Fruit fly (Drosophila melanogaster): Measurements from ENCODE around the gene CG32161.
A peak's percentile ranks its signal among the peaks of the same experiment; 100 is the strongest.

CG32161 gene

DNA sequence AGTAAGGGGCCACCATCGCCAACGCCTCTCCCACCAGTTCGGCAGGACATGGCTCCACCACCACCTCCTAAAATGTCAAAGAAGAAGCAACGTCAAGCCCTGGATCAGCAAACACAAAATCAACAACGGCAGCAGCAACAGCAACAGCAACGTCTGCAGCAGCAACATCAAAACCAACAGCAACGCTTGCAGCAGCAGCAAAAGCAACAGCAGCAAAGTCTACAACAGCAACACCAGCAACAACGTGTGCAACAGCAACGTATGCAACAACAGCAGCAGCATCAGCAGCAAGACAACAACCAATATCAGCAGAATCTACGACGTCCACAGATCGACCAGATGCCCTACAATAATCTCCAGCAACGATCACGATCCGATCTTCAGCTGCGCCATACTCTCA is 5.5 kb downstream of the CG32161 start:
- no peak for TF ChIP-seq psq (GFP tag; optimal IDR thresholded peaks at IDR 0.05)
- no peak for TF ChIP-seq br (GFP tag; optimal IDR thresholded peaks at IDR 0.05)
- peak; percentile 90 for TF ChIP-seq Dfd (GFP tag; optimal IDR thresholded peaks at IDR 0.05)
- TF ChIP-seq Sp1 (GFP tag; optimal IDR thresholded peaks at IDR 0.05): no peak

DNA sequence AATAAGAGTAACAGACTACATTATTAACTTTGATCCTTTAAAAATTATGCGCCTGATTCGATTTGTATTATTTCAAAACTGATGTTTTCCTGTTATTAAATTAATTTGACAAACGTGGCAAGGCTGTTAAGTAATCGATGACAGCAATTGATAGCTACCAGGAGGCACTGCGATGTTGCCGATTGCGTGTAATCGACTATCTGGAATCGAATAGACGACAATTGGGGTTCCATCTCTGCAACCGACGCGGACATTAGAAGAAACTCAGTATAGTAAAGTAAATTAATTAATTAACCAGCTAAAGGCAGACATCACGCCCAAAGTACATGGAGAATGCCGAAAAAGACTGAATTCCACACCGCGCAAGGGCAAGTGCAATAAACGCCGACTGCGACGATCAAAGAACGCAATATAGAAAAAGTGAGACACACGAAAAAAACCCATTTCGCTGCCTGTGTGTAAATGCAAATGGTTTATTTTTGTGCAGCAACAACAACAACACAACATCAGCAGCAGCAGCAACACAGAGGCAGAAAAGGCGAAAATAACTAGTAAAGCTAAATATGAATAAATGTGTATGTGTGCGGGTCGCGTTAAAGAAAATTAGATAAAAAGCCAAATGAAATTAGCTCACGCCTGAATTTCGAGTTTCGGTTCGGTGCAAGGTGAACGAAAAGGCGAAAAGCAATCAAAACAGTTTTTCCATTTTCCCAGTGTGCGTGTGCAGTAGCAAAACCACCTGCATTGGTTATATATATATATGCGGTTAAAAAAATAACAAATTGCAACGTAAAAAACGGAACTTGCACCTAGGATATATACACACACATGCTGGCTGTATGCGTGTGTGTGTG is 7.7 kb downstream of the CG32161 start, which contains the start of gene sina:
TSS of gene sina (plus strand) at position 219 of the 854 bp plus-strand sequence.
- no peak for TF ChIP-seq dl (GFP tag; optimal IDR thresholded peaks at IDR 0.05; ENCODE audit: insufficient read depth in 1 of 2, partially characterized antibody in 2 of 2)
- TF ChIP-seq Dfd (GFP tag; optimal IDR thresholded peaks at IDR 0.05): no peak
- peak; percentile 13 for TF ChIP-seq Sp1 (GFP tag; optimal IDR thresholded peaks at IDR 0.05)
- TF ChIP-seq Rel (GFP tag; optimal IDR thresholded peaks at IDR 0.05): no peak
- TF ChIP-seq Rel (tag; optimal IDR thresholded peaks at IDR 0.05): peak; percentile 78
- no peak for TF ChIP-seq Mio (GFP tag; optimal IDR thresholded peaks at IDR 0.05)
- no peak for TF ChIP-seq dsf (GFP tag; optimal IDR thresholded peaks at IDR 0.05; ENCODE audit: borderline replicate concordance)

DNA sequence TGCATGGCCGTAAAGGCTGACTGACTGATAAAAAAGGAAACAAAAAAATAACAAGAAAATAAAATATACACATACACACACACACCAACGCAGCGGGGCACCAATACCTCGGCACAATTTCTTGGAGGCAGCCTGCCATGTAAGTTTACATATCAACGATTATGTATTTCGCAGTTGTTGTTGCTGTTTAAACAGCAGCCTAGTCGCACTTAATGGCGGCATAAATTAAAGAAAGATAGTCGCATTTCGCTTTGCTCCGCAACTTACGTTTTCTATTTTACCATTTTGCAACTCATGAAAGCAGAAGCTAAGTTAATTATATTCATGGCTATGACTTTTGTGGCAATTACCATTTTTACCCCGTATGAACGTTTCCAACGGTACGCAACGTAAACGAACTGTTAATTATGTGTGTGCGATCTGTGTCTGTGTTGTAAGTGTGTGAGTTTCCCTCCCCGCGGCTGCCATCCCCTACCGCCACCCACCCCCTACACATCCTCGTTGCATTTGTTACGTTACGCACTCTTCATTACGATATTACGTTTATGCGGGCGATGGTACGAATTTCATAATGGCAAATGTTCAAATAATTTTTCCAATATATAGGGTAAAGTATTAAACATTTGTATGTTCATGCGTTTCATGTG is 8.5 kb downstream of the CG32161 start:
- no peak for TF ChIP-seq CG9705 (GFP tag; optimal IDR thresholded peaks at IDR 0.05)
- TF ChIP-seq HLH106 (tag; optimal IDR thresholded peaks at IDR 0.05): no peak

DNA sequence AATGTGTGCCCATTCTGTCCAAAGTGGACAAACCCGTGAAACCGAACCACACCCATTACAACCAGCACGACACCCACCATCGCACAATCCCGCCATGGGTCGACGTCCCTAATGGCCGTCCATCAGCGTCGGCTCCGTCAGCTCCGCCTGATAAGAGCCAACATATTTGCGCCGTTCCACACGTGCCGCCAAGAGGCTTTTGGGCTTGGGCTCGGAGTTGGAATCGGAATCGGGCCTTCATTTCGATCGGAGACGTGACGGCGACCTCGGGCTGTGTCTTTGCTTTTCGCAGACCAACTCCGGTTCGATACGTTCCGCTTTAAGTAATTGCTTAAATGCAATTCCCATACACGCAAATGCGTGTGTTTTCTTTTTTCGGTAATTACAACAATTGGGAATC is 9.3 kb downstream of the CG32161 start:
- TF ChIP-seq Vsx2 (GFP tag; optimal IDR thresholded peaks at IDR 0.05; ENCODE audit: partially characterized antibody): no peak

DNA sequence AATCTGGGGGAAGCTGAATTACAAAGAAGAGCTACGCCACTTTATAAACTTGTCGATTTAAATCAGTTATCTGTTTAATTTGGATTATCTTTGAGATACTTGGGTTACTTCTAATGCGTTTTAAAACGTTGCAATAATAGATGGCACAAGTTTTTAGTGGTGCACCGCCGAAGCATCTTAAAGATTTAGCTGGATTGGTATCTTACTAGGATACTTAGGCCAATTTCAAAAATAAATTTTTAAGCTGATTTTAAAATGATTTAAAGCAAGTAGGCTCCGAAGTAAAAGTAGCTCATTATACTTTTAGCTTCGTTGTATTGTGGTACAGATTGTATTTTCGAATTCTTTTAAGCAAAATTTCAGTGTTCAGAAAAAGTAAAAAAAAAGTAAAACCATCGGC is 12.8 kb downstream of the CG32161 start, which contains the start of gene sinah:
TSS of gene sinah (plus strand) at position 301 of the 400 bp plus-strand sequence.
- TF ChIP-seq rgr (GFP tag; optimal IDR thresholded peaks at IDR 0.05): no peak
- no peak for TF ChIP-seq Vsx2 (GFP tag; optimal IDR thresholded peaks at IDR 0.05; ENCODE audit: partially characterized antibody)
- TF ChIP-seq lola (GFP tag; optimal IDR thresholded peaks at IDR 0.05): no peak
- no peak for TF ChIP-seq OdsH (GFP tag; optimal IDR thresholded peaks at IDR 0.05)
- TF ChIP-seq tai (GFP tag; optimal IDR thresholded peaks at IDR 0.05): no peak
- no peak for TF ChIP-seq ey (GFP tag; optimal IDR thresholded peaks at IDR 0.05)
- no peak for TF ChIP-seq Mio (GFP tag; optimal IDR thresholded peaks at IDR 0.05)
- no peak for TF ChIP-seq h (GFP tag; optimal IDR thresholded peaks at IDR 0.05)
- TF ChIP-seq Myc (optimal IDR thresholded peaks at IDR 0.05): no peak
- no peak for TF ChIP-seq N (GFP tag; optimal IDR thresholded peaks at IDR 0.05)
- TF ChIP-seq Jra (GFP tag; optimal IDR thresholded peaks at IDR 0.05): no peak

DNA sequence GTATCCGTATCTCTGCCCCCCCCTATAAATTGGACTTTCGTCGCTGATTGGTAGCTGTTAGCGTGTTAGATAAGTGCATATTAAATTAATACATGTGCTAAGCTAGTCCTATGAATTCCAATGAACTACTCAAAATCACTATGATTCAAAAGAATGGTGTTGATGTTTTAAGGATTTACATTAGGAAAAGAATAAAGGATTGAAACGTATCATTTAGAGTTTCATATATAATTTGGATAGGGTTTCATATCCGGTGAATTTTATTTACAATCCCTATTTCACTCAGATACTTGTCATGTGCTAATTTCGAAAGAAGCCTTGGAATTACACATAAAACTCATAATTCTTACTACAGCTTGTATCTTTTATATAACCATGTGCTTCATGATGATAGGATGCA is 14.3 kb downstream of the CG32161 start, which contains the start of gene CG13029:
TSS of gene CG13029 (plus strand) at position 301 of the 400 bp plus-strand sequence.
- TF ChIP-seq pan (optimal IDR thresholded peaks at IDR 0.05): no peak
- no peak for TF ChIP-seq usp (GFP tag; optimal IDR thresholded peaks at IDR 0.05)
- no peak for TF ChIP-seq dsf (GFP tag; optimal IDR thresholded peaks at IDR 0.05; ENCODE audit: borderline replicate concordance)
- TF ChIP-seq jim (GFP tag; optimal IDR thresholded peaks at IDR 0.05): no peak
- no peak for TF ChIP-seq rgr (GFP tag; optimal IDR thresholded peaks at IDR 0.05)
- TF ChIP-seq lola (GFP tag; optimal IDR thresholded peaks at IDR 0.05): no peak
- TF ChIP-seq tai (GFP tag; optimal IDR thresholded peaks at IDR 0.05): no peak
- no peak for TF ChIP-seq brk (GFP tag; optimal IDR thresholded peaks at IDR 0.05)
- TF ChIP-seq Dfd (GFP tag; optimal IDR thresholded peaks at IDR 0.05): no peak
- TF ChIP-seq psq (GFP tag; optimal IDR thresholded peaks at IDR 0.05): no peak
- TF ChIP-seq CG32264 (GFP tag; optimal IDR thresholded peaks at IDR 0.05): no peak
- TF ChIP-seq Hr83 (GFP tag; optimal IDR thresholded peaks at IDR 0.05; ENCODE audit: poor library complexity, severe bottlenecking): no peak
- no peak for TF ChIP-seq N (GFP tag; optimal IDR thresholded peaks at IDR 0.05)
- no peak for TF ChIP-seq ey (GFP tag; optimal IDR thresholded peaks at IDR 0.05)
- no peak for TF ChIP-seq fru (GFP tag; optimal IDR thresholded peaks at IDR 0.05)
